Worm (Caenorhabditis elegans): ENCODE data around the gene C28A5.1.

Gene C28A5.1

ce11 chrIII:4476313-4476712 lies 42.2 kb upstream of the C28A5.1 start:
- TF ChIP-seq pag-3 (tag; optimal IDR thresholded peaks at IDR 0.05; ENCODE audit: borderline replicate concordance) (no peak), pat-9 (tag; optimal IDR thresholded peaks at IDR 0.05) (no peak), F13H6.1 (tag; optimal IDR thresholded peaks at IDR 0.05) (no peak), K02D7.2 (tag; optimal IDR thresholded peaks at IDR 0.05) (no peak), nhr-232 (tag; optimal IDR thresholded peaks at IDR 0.05) (no peak)

- no peak for TF ChIP-seq ceh-9 (tag; optimal IDR thresholded peaks at IDR 0.05)
- TF ChIP-seq ceh-24 (tag; optimal IDR thresholded peaks at IDR 0.05), result no peak
- TF ChIP-seq ceh-48 (tag; optimal IDR thresholded peaks at IDR 0.05), result peak; percentile 48
- peak; percentile 7 for TF ChIP-seq che-1 (tag; optimal IDR thresholded peaks at IDR 0.05)
- no peak for TF ChIP-seq lin-11 (tag; optimal IDR thresholded peaks at IDR 0.05)
- peak; percentile 12 for TF ChIP-seq tbx-7 (tag; optimal IDR thresholded peaks at IDR 0.05)
- no peak for TF ChIP-seq hlh-15 (tag; optimal IDR thresholded peaks at IDR 0.05)
- TF ChIP-seq eyg-1 (tag; optimal IDR thresholded peaks at IDR 0.05), result peak; percentile 14
- peak; percentile 78 for TF ChIP-seq dve-1 (tag; optimal IDR thresholded peaks at IDR 0.05)
- peak; percentile 92 for TF ChIP-seq ceh-14 (tag; optimal IDR thresholded peaks at IDR 0.05)
- peak; percentile 80 for TF ChIP-seq ets-4 (tag; optimal IDR thresholded peaks at IDR 0.05)
- TF ChIP-seq dmd-4 (tag; optimal IDR thresholded peaks at IDR 0.05; ENCODE audit: borderline replicate concordance), result no peak
- peak; percentile 62 for TF ChIP-seq hlh-8 (tag; optimal IDR thresholded peaks at IDR 0.05)
- no peak for TF ChIP-seq fkh-6 (tag; optimal IDR thresholded peaks at IDR 0.05)
- TF ChIP-seq pax-1 (tag; optimal IDR thresholded peaks at IDR 0.05), result peak; percentile 79
- TF ChIP-seq pat-9 (tag; optimal IDR thresholded peaks at IDR 0.05), result peak; percentile 59
- no peak for TF ChIP-seq pag-3 (tag; optimal IDR thresholded peaks at IDR 0.05; ENCODE audit: borderline replicate concordance)
- TF ChIP-seq rnt-1 (tag; optimal IDR thresholded peaks at IDR 0.05), result peak; percentile 93
- peak; percentile 79 for TF ChIP-seq syd-9 (tag; optimal IDR thresholded peaks at IDR 0.05)
- peak; percentile 78 for TF ChIP-seq madf-2 (tag; optimal IDR thresholded peaks at IDR 0.05)
- no peak; the same call in 1 of the 2 replicates for TF ChIP-seq sox-2 (GFP tag; IDR thresholded peaks at IDR 0.05)
- peak; percentile 73 for TF ChIP-seq C08G9.2 (tag; optimal IDR thresholded peaks at IDR 0.05)
- peak; percentile 92 for TF ChIP-seq unc-42 (tag; optimal IDR thresholded peaks at IDR 0.05)
- peak; percentile 7 for TF ChIP-seq ahr-1 (tag; optimal IDR thresholded peaks at IDR 0.05)
- TF ChIP-seq pha-4 (tag; optimal IDR thresholded peaks at IDR 0.05), result no peak
- no peak for TF ChIP-seq ama-1 (optimal IDR thresholded peaks at IDR 0.05)
- TF ChIP-seq mec-3 (tag; optimal IDR thresholded peaks at IDR 0.05; ENCODE audit: borderline replicate concordance), result no peak
- peak; percentile 96 for TF ChIP-seq ref-2 (tag; optimal IDR thresholded peaks at IDR 0.05)
- peak; percentile 79 for TF ChIP-seq unc-55 (GFP tag; optimal IDR thresholded peaks at IDR 0.05)
- TF ChIP-seq nhr-232 (tag; optimal IDR thresholded peaks at IDR 0.05), result peak; percentile 30
- peak; percentile 52 for TF ChIP-seq T23F11.4 (GFP tag; optimal IDR thresholded peaks at IDR 0.05)
- TF ChIP-seq elt-2 (tag; optimal IDR thresholded peaks at IDR 0.05), result peak; percentile 82
- peak; percentile 62; the same call in 1 of the 2 replicates for TF ChIP-seq unc-3 (GFP tag; conservative IDR thresholded peaks at IDR 0.05)
- TF ChIP-seq unc-3 (tag; optimal IDR thresholded peaks at IDR 0.05), result peak; percentile 50
- TF ChIP-seq nhr-11 (tag; optimal IDR thresholded peaks at IDR 0.05), result no peak
- peak; percentile 92 for TF ChIP-seq tbx-2 (tag; optimal IDR thresholded peaks at IDR 0.05)
- TF ChIP-seq ztf-16 (tag; optimal IDR thresholded peaks at IDR 0.05), result peak; percentile 93
- TF ChIP-seq lim-6 (tag; optimal IDR thresholded peaks at IDR 0.05), result peak; percentile 43
- TF ChIP-seq gmeb-2 (tag; optimal IDR thresholded peaks at IDR 0.05), result peak; percentile 58
- TF ChIP-seq odd-2 (tag; optimal IDR thresholded peaks at IDR 0.05), result no peak
- TF ChIP-seq C38D4.7 (GFP tag; optimal IDR thresholded peaks at IDR 0.05), result no peak
- peak; percentile 98 for TF ChIP-seq ceh-18 (tag; optimal IDR thresholded peaks at IDR 0.05)
- peak; percentile 60 for TF ChIP-seq Y22D7AL.16 (tag; optimal IDR thresholded peaks at IDR 0.05)
- peak; percentile 93 for TF ChIP-seq ceh-31 (tag; optimal IDR thresholded peaks at IDR 0.05)
- no peak for TF ChIP-seq fkh-10 (GFP tag; optimal IDR thresholded peaks at IDR 0.05)
- TF ChIP-seq K02D7.2 (tag; optimal IDR thresholded peaks at IDR 0.05), result peak; percentile 14
- peak; percentile 45; the same call in 1 of the 2 replicates for TF ChIP-seq ceh-45 (GFP tag; IDR thresholded peaks at IDR 0.05)
- peak; percentile 49 for TF ChIP-seq sdc-2 (tag; optimal IDR thresholded peaks at IDR 0.05)
- TF ChIP-seq pqm-1 (tag; optimal IDR thresholded peaks at IDR 0.05), result peak; percentile 13
Measured at ce11 chrIII:4475428-4475968, 41.4 kb upstream of the C28A5.1 start, which contains the start of gene rps-1. TSS of gene rps-1 (plus strand) at chrIII:4475918.
